Fruit fly (Drosophila melanogaster): ENCODE results near the gene Setd3.

DNA sequence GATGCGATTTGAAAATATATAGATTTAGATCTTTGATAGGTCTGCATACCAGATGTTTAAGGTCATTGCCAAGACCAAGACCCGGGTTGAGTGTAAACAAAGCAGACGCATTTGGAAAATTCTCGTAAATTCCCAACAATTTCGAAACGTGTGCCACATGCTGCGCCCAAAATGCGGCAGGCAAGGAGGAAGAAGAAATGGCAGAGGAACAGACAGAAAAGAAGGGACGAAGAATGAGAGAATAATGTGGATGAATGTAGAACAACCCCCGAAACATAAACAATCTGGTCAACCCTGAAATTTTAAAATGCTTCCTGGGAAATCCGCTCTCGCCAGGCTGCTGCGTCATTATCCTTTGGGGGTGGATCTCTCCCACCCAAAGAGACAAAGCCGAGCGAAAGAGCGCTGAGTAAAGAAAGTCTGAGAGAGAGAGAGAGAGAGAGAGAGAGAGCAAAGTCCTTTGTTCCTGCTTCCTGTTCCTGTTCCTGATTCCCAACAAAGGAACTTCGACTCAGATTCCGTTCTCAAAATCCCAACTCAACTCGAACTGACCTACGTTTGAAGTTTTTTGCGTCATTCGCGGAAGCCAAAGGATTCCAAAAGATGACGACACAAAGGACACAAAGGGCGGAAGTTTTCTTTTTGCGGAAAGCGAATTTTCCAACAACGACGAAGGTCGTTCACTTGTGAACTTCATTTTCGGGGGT is 20.2 kb upstream of the Setd3 start:
- no peak for TF ChIP-seq toe (GFP tag; optimal IDR thresholded peaks at IDR 0.05)
- no peak for TF ChIP-seq tj (GFP tag; optimal IDR thresholded peaks at IDR 0.05)
- TF ChIP-seq CG7101 (tag; optimal IDR thresholded peaks at IDR 0.05), result no peak

Measured in whole organism, adult.